Worm (Caenorhabditis elegans): Measurements from ENCODE around the gene Y27F2A.6.

DNA sequence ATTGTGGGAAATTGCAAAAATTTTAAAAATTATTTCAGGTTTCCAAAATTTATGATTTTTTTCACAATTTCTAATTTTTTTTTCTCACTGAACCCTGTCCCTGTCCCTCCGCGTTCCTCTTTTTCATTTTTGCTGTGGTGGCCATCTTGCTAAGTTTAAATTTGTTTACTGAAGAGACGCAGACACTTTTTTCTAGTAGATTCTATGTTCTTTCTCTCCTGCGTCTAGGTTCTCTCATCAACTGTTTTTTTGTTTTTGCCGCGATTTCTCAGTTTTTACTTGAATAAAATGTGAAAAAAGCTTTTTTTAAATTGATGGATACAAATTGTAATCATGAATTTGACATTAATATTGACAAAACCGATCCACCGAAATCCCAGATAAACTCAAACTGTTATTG is 26.1 kb upstream of the Y27F2A.6 start, which contains the start of gene ZC239.6:
- TF ChIP-seq tab-1 (GFP tag; IDR thresholded peaks at IDR 0.05) (no peak), ztf-23 (GFP tag; IDR thresholded peaks at IDR 0.05) (no peak), cog-1 (tag; optimal IDR thresholded peaks at IDR 0.05) (no peak), klf-2 (GFP tag; conservative IDR thresholded peaks at IDR 0.05) (no peak), flt-1 (GFP tag; IDR thresholded peaks at IDR 0.05) (no peak), T22C8.4 (GFP tag; IDR thresholded peaks at IDR 0.05) (no peak), ztf-29 (GFP tag; IDR thresholded peaks at IDR 0.05) (no peak)

Data from whole organism, midembryonic.